Fruit fly (Drosophila melanogaster): ENCODE data around the gene CG42399.

CG42399 gene

dm6 chr2L:139610-140009 lies 13.5 kb downstream of the CG42399 start:
- no peak for TF ChIP-seq CG8478 (optimal IDR thresholded peaks at IDR 0.05)
- no peak for TF ChIP-seq pan (optimal IDR thresholded peaks at IDR 0.05)
- no peak for TF ChIP-seq usp (GFP tag; optimal IDR thresholded peaks at IDR 0.05)
- no peak for TF ChIP-seq psq (optimal IDR thresholded peaks at IDR 0.05)
- no peak for TF ChIP-seq EcR (GFP tag; optimal IDR thresholded peaks at IDR 0.05)
- no peak for TF ChIP-seq Dll (optimal IDR thresholded peaks at IDR 0.05)

- TF ChIP-seq Dll (optimal IDR thresholded peaks at IDR 0.05) (no peak), psq (optimal IDR thresholded peaks at IDR 0.05) (no peak), CG8478 (optimal IDR thresholded peaks at IDR 0.05) (no peak), usp (GFP tag; optimal IDR thresholded peaks at IDR 0.05) (no peak)
Observed at dm6 chr2L:138063-138462, 15.0 kb downstream of the CG42399 start.

- TF ChIP-seq EcR (GFP tag; optimal IDR thresholded peaks at IDR 0.05) (peak in 1 of 2 experiments; percentile 16), CG8478 (optimal IDR thresholded peaks at IDR 0.05) (no peak)
Observed at dm6 chr2L:136747-137709, 16.1 kb downstream of the CG42399 start.

dm6 chr2L:136131-136426 lies 17.0 kb downstream of the CG42399 start:
- no peak for TF ChIP-seq pan (optimal IDR thresholded peaks at IDR 0.05)
- no peak for TF ChIP-seq Dll (optimal IDR thresholded peaks at IDR 0.05)
- TF ChIP-seq usp (GFP tag; optimal IDR thresholded peaks at IDR 0.05) = no peak
- no peak for TF ChIP-seq CG8478 (optimal IDR thresholded peaks at IDR 0.05)
- TF ChIP-seq EcR (GFP tag; optimal IDR thresholded peaks at IDR 0.05) = no peak
- TF ChIP-seq psq (optimal IDR thresholded peaks at IDR 0.05) = no peak

dm6 chr2L:135383-136130 lies 17.5 kb downstream of the CG42399 start:
- TF ChIP-seq CG8478 (optimal IDR thresholded peaks at IDR 0.05) = no peak
- TF ChIP-seq Dll (optimal IDR thresholded peaks at IDR 0.05) = no peak
- TF ChIP-seq EcR (GFP tag; optimal IDR thresholded peaks at IDR 0.05) = no peak
- no peak for TF ChIP-seq usp (GFP tag; optimal IDR thresholded peaks at IDR 0.05)
- TF ChIP-seq psq (optimal IDR thresholded peaks at IDR 0.05) = no peak
- no peak for TF ChIP-seq pan (optimal IDR thresholded peaks at IDR 0.05)

- TF ChIP-seq EcR (GFP tag; optimal IDR thresholded peaks at IDR 0.05) (no peak), pan (optimal IDR thresholded peaks at IDR 0.05) (no peak), Dll (optimal IDR thresholded peaks at IDR 0.05) (no peak), psq (optimal IDR thresholded peaks at IDR 0.05) (no peak), usp (GFP tag; optimal IDR thresholded peaks at IDR 0.05) (no peak)
Observed at dm6 chr2L:134563-135382, 18.3 kb downstream of the CG42399 start.

- no peak for TF ChIP-seq CG8478 (optimal IDR thresholded peaks at IDR 0.05)
- TF ChIP-seq psq (optimal IDR thresholded peaks at IDR 0.05) = no peak
- TF ChIP-seq usp (GFP tag; optimal IDR thresholded peaks at IDR 0.05) = no peak
- TF ChIP-seq Dll (optimal IDR thresholded peaks at IDR 0.05) = no peak
- TF ChIP-seq pan (optimal IDR thresholded peaks at IDR 0.05) = no peak
- no peak for TF ChIP-seq EcR (GFP tag; optimal IDR thresholded peaks at IDR 0.05)
Observed at dm6 chr2L:131466-132270, 21.4 kb downstream of the CG42399 start, which contains the start of gene Gs1. Gene Gs1, plus strand, starts transcription at chr2L:132077.

- TF ChIP-seq psq (optimal IDR thresholded peaks at IDR 0.05) = no peak
- TF ChIP-seq Dll (optimal IDR thresholded peaks at IDR 0.05) = no peak
- TF ChIP-seq pan (optimal IDR thresholded peaks at IDR 0.05) = no peak
- TF ChIP-seq usp (GFP tag; optimal IDR thresholded peaks at IDR 0.05) = no peak
- TF ChIP-seq EcR (GFP tag; optimal IDR thresholded peaks at IDR 0.05) = no peak
- no peak for TF ChIP-seq CG8478 (optimal IDR thresholded peaks at IDR 0.05)
Observed at dm6 chr2L:130691-131090, 22.4 kb downstream of the CG42399 start, which contains the start of gene CG3164. Gene CG3164, minus strand, starts transcription at chr2L:130791.

dm6 chr2L:128977-129941 lies 23.8 kb downstream of the CG42399 start:
- TF ChIP-seq CG8478 (optimal IDR thresholded peaks at IDR 0.05) (peak; percentile 58), pan (optimal IDR thresholded peaks at IDR 0.05) (no peak)

- TF ChIP-seq psq (optimal IDR thresholded peaks at IDR 0.05) (no peak), EcR (GFP tag; optimal IDR thresholded peaks at IDR 0.05) (no peak), pan (optimal IDR thresholded peaks at IDR 0.05) (no peak), Dll (optimal IDR thresholded peaks at IDR 0.05) (no peak), usp (GFP tag; optimal IDR thresholded peaks at IDR 0.05) (no peak), CG8478 (optimal IDR thresholded peaks at IDR 0.05) (no peak)
Observed at dm6 chr2L:128296-128715, 24.8 kb downstream of the CG42399 start.

All from whole organism.